Worm (Caenorhabditis elegans): Measurements from ENCODE around the gene rpl-15.

DNA sequence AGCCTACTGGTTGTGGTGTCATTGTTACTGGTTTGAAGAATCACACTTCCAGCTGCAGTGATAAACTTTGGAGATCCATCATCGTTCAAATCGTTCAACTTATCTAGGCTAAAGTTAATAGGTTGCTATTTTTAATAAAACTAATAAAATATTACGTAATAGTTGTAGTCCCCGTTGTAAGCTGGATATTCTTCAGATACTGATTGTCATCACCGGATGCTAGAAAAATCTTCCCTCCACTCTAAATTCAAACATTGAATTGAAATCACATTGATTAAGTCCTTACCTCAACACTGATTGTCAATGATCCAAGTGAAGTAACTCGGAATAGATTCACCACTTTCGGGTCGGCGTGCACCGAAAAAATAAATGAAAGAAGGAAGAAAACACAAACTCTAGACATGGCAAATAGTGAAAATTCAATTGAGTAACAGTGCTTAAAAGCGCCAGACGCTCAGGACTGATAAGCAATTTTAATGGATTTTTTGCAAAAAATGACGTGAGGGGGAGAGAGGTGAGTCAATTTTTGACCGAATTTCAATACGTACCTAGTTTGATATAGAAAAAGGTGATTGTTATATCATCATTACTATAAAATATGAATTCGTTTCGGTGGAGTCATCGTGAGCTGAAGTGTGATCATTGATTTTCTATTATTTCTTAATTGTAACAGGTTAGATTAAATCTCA, 21.2 kb upstream of the rpl-15 start, which contains the start of the genes K11H12.4 and K11H12.10:
- TF ChIP-seq lin-39 (tag; optimal IDR thresholded peaks at IDR 0.05), result no peak
- no peak for TF ChIP-seq lin-13 (GFP tag; optimal IDR thresholded peaks at IDR 0.05)
- no peak for TF ChIP-seq nhr-11 (tag; optimal IDR thresholded peaks at IDR 0.05)
- no peak for TF ChIP-seq skn-1 (tag; optimal IDR thresholded peaks at IDR 0.05)

Data from whole organism, L1 larva.